Fruit fly (Drosophila melanogaster) Kc167 (cell line): ENCODE results near the gene Eig71Eg.

Experiments
- psq ChIP-seq: fragments of >200 bp; optimal IDR thresholded peaks from 2 replicates; lab custom pipeline; 2017; ENCODE audit warnings: missing external identifiers
- ttk ChIP-seq: sonication (Bioruptor generic); optimal IDR thresholded peaks from 2 replicates; lab custom pipeline; 2017; ENCODE audit warnings: missing external identifiers

- TF ChIP-seq ttk (lab: Kevin White, UChicago) (no peak), psq (lab: Kevin White, UChicago) (no peak)
Observed at dm6 chr3L:15647712-15648621, 9.5 kb upstream of the Eig71Eg start, which contains the start of the genes comm3 and CG43083.
